Fruit fly (Drosophila melanogaster) whole organism, embryonic: ENCODE results near the gene Dup99B.

Source experiments
- ATbp ChIP-seq: fragments of 200-800 bp; sonication (Bioruptor generic); optimal IDR thresholded peaks from 2 replicates; lab custom pipeline; 2017; ENCODE audit warnings: missing biosample characterization, mild to moderate bottlenecking, missing genetic modification characterization, missing genetic modification reagents
- CG10274 ChIP-seq: fragments of 200-800 bp; sonication (Bioruptor generic); optimal IDR thresholded peaks from 3 replicates; lab custom pipeline; 2017; ENCODE audit warnings: missing biosample characterization, mild to moderate bottlenecking, missing genetic modification characterization
- CG11723 ChIP-seq: fragments of 200-800 bp; sonication (Bioruptor generic); optimal IDR thresholded peaks from 2 replicates; lab custom pipeline; 2017; ENCODE audit warnings: missing biosample characterization, mild to moderate bottlenecking, missing genetic modification characterization
- CG12942 ChIP-seq: fragments of 200-800 bp; sonication (Bioruptor generic); optimal IDR thresholded peaks from 3 replicates; lab custom pipeline; 2016; ENCODE audit warnings: missing biosample characterization, missing genetic modification characterization
- CG13296 ChIP-seq: fragments of 200-800 bp; sonication (Bioruptor generic); optimal IDR thresholded peaks from 3 replicates; lab custom pipeline; 2018; ENCODE audit warnings: missing biosample characterization, mild to moderate bottlenecking, missing genetic modification characterization
- CG17912 ChIP-seq: fragments of 200-800 bp; sonication (Bioruptor generic); optimal IDR thresholded peaks from 2 replicates; lab custom pipeline; 2018; ENCODE audit warnings: missing biosample characterization, mild to moderate bottlenecking, missing genetic modification characterization
- CG2678 ChIP-seq: fragments of 200-800 bp; sonication (Bioruptor generic); optimal IDR thresholded peaks from 3 replicates; lab custom pipeline; 2019; ENCODE audit warnings: missing biosample characterization, mild to moderate bottlenecking, missing genetic modification characterization, moderate library complexity
- CG2875 ChIP-seq: fragments of 200-800 bp; sonication (Bioruptor generic); optimal IDR thresholded peaks from 2 replicates; lab custom pipeline; 2017; ENCODE audit warnings: missing biosample characterization, mild to moderate bottlenecking, missing genetic modification characterization, missing genetic modification reagents
- CG3281 ChIP-seq: fragments of 200-800 bp; sonication (Bioruptor generic); optimal IDR thresholded peaks from 3 replicates; lab custom pipeline; 2017; ENCODE audit warnings: missing biosample characterization, mild to moderate bottlenecking, missing genetic modification characterization
- CG3407 ChIP-seq: fragments of 200-800 bp; sonication (Bioruptor generic); optimal IDR thresholded peaks from 2 replicates; lab custom pipeline; 2018; ENCODE audit warnings: missing biosample characterization, mild to moderate bottlenecking, missing genetic modification characterization
- CG34422 ChIP-seq: fragments of 200-800 bp; sonication (Bioruptor generic); IDR thresholded peaks from 3 replicates; pipeline ENCODE4 v1.3.6; 2022; ENCODE audit warnings: missing biosample characterization, missing genetic modification characterization
- CG6272 ChIP-seq: fragments of 200-800 bp; sonication (Bioruptor generic); IDR thresholded peaks from 2 replicates; pipeline ENCODE4 v1.3.6; 2022; ENCODE audit warnings: missing biosample characterization, missing genetic modification characterization
- CG6813 ChIP-seq: fragments of 200-800 bp; sonication (Bioruptor generic); optimal IDR thresholded peaks from 2 replicates; lab custom pipeline; 2017; ENCODE audit warnings: missing biosample characterization, missing genetic modification characterization, mild to moderate bottlenecking, moderate library complexity, missing genetic modification reagents
- CG7271 ChIP-seq: fragments of 200-800 bp; sonication (Bioruptor generic); optimal IDR thresholded peaks from 2 replicates; lab custom pipeline; 2018; ENCODE audit warnings: missing biosample characterization, mild to moderate bottlenecking, missing genetic modification characterization, moderate library complexity
- CG7357 ChIP-seq: fragments of 200-800 bp; sonication (Bioruptor generic); IDR thresholded peaks from 3 replicates; pipeline ENCODE4 v1.3.6; 2022; ENCODE audit warnings: missing biosample characterization, missing genetic modification characterization
- CG7372 ChIP-seq: fragments of 200-800 bp; sonication (Bioruptor generic); IDR thresholded peaks from 2 replicates; pipeline ENCODE4 v1.3.6; 2022; ENCODE audit warnings: missing biosample characterization, missing genetic modification characterization
- CG7987 ChIP-seq: fragments of 200-800 bp; sonication (Bioruptor generic); optimal IDR thresholded peaks from 2 replicates; lab custom pipeline; 2018; ENCODE audit warnings: missing biosample characterization, mild to moderate bottlenecking, missing genetic modification characterization, moderate library complexity
- CG8089 ChIP-seq: fragments of 200-800 bp; sonication (Bioruptor generic); optimal IDR thresholded peaks from 3 replicates; lab custom pipeline; 2016; ENCODE audit warnings: missing biosample characterization, missing genetic modification characterization
- CG8290 ChIP-seq, 3 experiments: fragments of 200-800 bp; sonication (Bioruptor generic); optimal IDR thresholded peaks; 2 replicates each; lab custom pipeline; 2016 to 2019; ENCODE audit warnings: missing biosample characterization in 3 of 3, missing genetic modification characterization in 3 of 3, mild to moderate bottlenecking in 2 of 3, moderate library complexity in 1 of 3
- CG9876 ChIP-seq: fragments of 200-800 bp; sonication (Bioruptor generic); optimal IDR thresholded peaks from 2 replicates; lab custom pipeline; 2016; ENCODE audit warnings: missing biosample characterization, missing genetic modification characterization
- Fer1 ChIP-seq: fragments of 200-800 bp; sonication (Bioruptor generic); optimal IDR thresholded peaks from 2 replicates; lab custom pipeline; 2017; ENCODE audit warnings: missing biosample characterization, mild to moderate bottlenecking, missing genetic modification characterization
- Hand ChIP-seq: fragments of 200-800 bp; sonication (Bioruptor generic); optimal IDR thresholded peaks from 2 replicates; lab custom pipeline; 2017; ENCODE audit warnings: mild to moderate bottlenecking, missing biosample characterization, missing genetic modification reagents, missing genetic modification characterization
- Hr78 ChIP-seq, 2 experiments: fragments of 200-800 bp in 1 of 2; fragments of >200 bp in 1 of 2; sonication (Bioruptor generic) in 1 of 2; optimal IDR thresholded peaks; 2 replicates each; lab custom pipeline; 2017 to 2019; ENCODE audit warnings: missing biosample characterization in 2 of 2, missing genetic modification characterization in 2 of 2, mild to moderate bottlenecking in 1 of 2, moderate library complexity in 1 of 2
- Mrtf ChIP-seq: fragments of 200-800 bp; sonication (Bioruptor generic); IDR thresholded peaks from 3 replicates; pipeline ENCODE4 v1.3.6; 2022; ENCODE audit warnings: missing biosample characterization, missing genetic modification characterization
- NC2α ChIP-seq: fragments of 200-800 bp; sonication (Bioruptor generic); optimal IDR thresholded peaks from 2 replicates; lab custom pipeline; 2016; ENCODE audit warnings: missing biosample characterization, missing genetic modification characterization
- Ptx1 ChIP-seq: fragments of 200-800 bp; sonication (Bioruptor generic); IDR thresholded peaks from 2 replicates; pipeline ENCODE4 v1.3.6; 2022; ENCODE audit warnings: missing biosample characterization, missing genetic modification characterization
- Rx ChIP-seq: fragments of 200-800 bp; sonication (Bioruptor generic); IDR thresholded peaks from 2 replicates; pipeline ENCODE4 v1.3.6; 2022; ENCODE audit warnings: missing biosample characterization, missing genetic modification characterization
- Spps ChIP-seq: fragments of 200-800 bp; sonication (Bioruptor generic); optimal IDR thresholded peaks from 2 replicates; lab custom pipeline; 2018; ENCODE audit warnings: missing biosample characterization, mild to moderate bottlenecking, missing genetic modification characterization
- ac ChIP-seq: fragments of 200-800 bp; sonication (Bioruptor generic); optimal IDR thresholded peaks from 3 replicates; lab custom pipeline; 2017; ENCODE audit warnings: missing biosample characterization, mild to moderate bottlenecking, missing genetic modification characterization
- caup ChIP-seq: fragments of 200-800 bp; sonication (Bioruptor generic); optimal IDR thresholded peaks from 3 replicates; lab custom pipeline; 2017; ENCODE audit warnings: missing biosample characterization, mild to moderate bottlenecking, missing genetic modification characterization, moderate library complexity; ENCODE audit not compliant: severe bottlenecking
- corto ChIP-seq: fragments of 200-800 bp; sonication (Bioruptor generic); optimal IDR thresholded peaks from 2 replicates; lab custom pipeline; 2016; ENCODE audit warnings: missing biosample characterization, mild to moderate bottlenecking, missing genetic modification characterization, moderate library complexity
- dan ChIP-seq: fragments of 200-800 bp; sonication (Bioruptor generic); IDR thresholded peaks from 2 replicates; pipeline ENCODE4 v1.3.6; 2022; ENCODE audit warnings: missing biosample characterization, missing genetic modification characterization
- dmrt99B ChIP-seq: fragments of 200-800 bp; sonication (Bioruptor generic); optimal IDR thresholded peaks from 2 replicates; lab custom pipeline; 2018; ENCODE audit warnings: missing biosample characterization, mild to moderate bottlenecking, missing genetic modification characterization, moderate library complexity
- ftz-f1 ChIP-seq: fragments of 200-800 bp; sonication (Bioruptor generic); optimal IDR thresholded peaks from 2 replicates; lab custom pipeline; 2016; ENCODE audit warnings: missing biosample characterization, missing genetic modification characterization
- gem ChIP-seq: fragments of 200-800 bp; sonication (Bioruptor generic); optimal IDR thresholded peaks from 2 replicates; lab custom pipeline; 2019; ENCODE audit warnings: missing biosample characterization, mild to moderate bottlenecking, missing genetic modification characterization, moderate library complexity
- gfzf ChIP-seq: fragments of 200-800 bp; sonication (Bioruptor generic); optimal IDR thresholded peaks from 2 replicates; lab custom pipeline; 2016; ENCODE audit warnings: missing biosample characterization, mild to moderate bottlenecking, missing genetic modification characterization, moderate library complexity
- ken ChIP-seq: fragments of 200-800 bp; sonication (Bioruptor generic); IDR thresholded peaks from 3 replicates; pipeline ENCODE4 v1.3.6; 2022; ENCODE audit warnings: missing biosample characterization, missing genetic modification characterization
- lab ChIP-seq: fragments of 200-800 bp; sonication (Bioruptor generic); optimal IDR thresholded peaks from 3 replicates; lab custom pipeline; 2017; ENCODE audit warnings: missing biosample characterization, missing genetic modification characterization, mild to moderate bottlenecking, moderate library complexity, missing genetic modification reagents
- lilli ChIP-seq: fragments of 200-800 bp; sonication (Bioruptor generic); optimal IDR thresholded peaks from 3 replicates; lab custom pipeline; 2016; ENCODE audit warnings: missing biosample characterization, missing genetic modification characterization
- nom ChIP-seq: fragments of 200-800 bp; sonication (Bioruptor generic); optimal IDR thresholded peaks from 2 replicates; lab custom pipeline; 2017; ENCODE audit warnings: missing biosample characterization, missing genetic modification characterization, mild to moderate bottlenecking, moderate library complexity, missing genetic modification reagents
- org-1 ChIP-seq: fragments of 200-800 bp; sonication (Bioruptor generic); optimal IDR thresholded peaks from 2 replicates; lab custom pipeline; 2017; ENCODE audit warnings: missing biosample characterization, missing genetic modification characterization
- repo ChIP-seq: fragments of 200-800 bp; sonication (Bioruptor generic); optimal IDR thresholded peaks from 2 replicates; lab custom pipeline; 2016; ENCODE audit warnings: missing biosample characterization, missing genetic modification characterization
- rib ChIP-seq: fragments of 200-800 bp; sonication (Bioruptor generic); IDR thresholded peaks from 2 replicates; pipeline ENCODE4 v1.3.6; 2022; ENCODE audit warnings: missing biosample characterization, missing genetic modification characterization
- schlank ChIP-seq: fragments of 200-800 bp; sonication (Bioruptor generic); optimal IDR thresholded peaks from 2 replicates; lab custom pipeline; 2018; ENCODE audit warnings: missing biosample characterization, mild to moderate bottlenecking, missing genetic modification characterization
- sens ChIP-seq: fragments of 200-800 bp; sonication (Bioruptor generic); peaks from one replicate; lab custom pipeline; 2016; ENCODE audit warnings: missing biosample characterization, missing genetic modification characterization
- seq ChIP-seq: fragments of 200-800 bp; sonication (Bioruptor generic); IDR thresholded peaks from 2 replicates; pipeline ENCODE4 v1.3.6; 2022; ENCODE audit warnings: missing biosample characterization, missing genetic modification characterization
- so ChIP-seq: fragments of 200-800 bp; sonication (Bioruptor generic); IDR thresholded peaks from 3 replicates; pipeline ENCODE4 v1.3.6; 2022; ENCODE audit warnings: missing biosample characterization, missing genetic modification characterization
- vfl ChIP-seq: fragments of 200-800 bp; sonication (Bioruptor generic); optimal IDR thresholded peaks from 2 replicates; lab custom pipeline; 2016; ENCODE audit warnings: missing biosample characterization, missing genetic modification characterization
- wdn ChIP-seq: fragments of 200-800 bp; sonication (Bioruptor generic); IDR thresholded peaks from 2 replicates; pipeline ENCODE4 v1.3.6; 2022; ENCODE audit warnings: missing biosample characterization, missing genetic modification characterization
- wek ChIP-seq: fragments of 200-800 bp; sonication (Bioruptor generic); optimal IDR thresholded peaks from 3 replicates; lab custom pipeline; 2018; ENCODE audit warnings: missing biosample characterization, mild to moderate bottlenecking, missing genetic modification characterization, moderate library complexity

The Dup99B gene

DNA sequence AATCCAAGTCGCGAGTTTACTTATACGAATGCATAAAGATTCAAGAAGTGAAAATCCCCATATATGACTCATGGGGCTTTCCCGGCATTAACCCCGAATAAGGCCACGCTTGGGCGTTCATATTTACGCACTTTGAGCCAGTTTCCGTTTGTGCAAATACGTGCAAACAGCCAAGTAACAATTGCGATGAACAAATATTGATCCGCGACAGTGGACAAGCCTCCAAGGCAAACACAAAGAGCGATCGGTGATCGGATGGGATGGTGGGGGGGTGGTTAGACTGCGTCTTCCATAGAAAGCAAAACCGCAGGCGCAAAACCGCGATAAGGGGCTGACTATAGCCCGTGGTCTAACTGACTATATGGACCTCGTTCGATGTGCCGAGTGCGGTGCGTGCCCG lies 42.0 kb upstream of the Dup99B start (continued):
- TF ChIP-seq Hand (GFP tag; lab: Kevin White, UChicago): no peak
- TF ChIP-seq CG3407: peak; percentile 46
- TF ChIP-seq ATbp (GFP tag; lab: Kevin White, UChicago): peak; percentile 80
- no peak for TF ChIP-seq NC2α (GFP tag; lab: Kevin White, UChicago)
- TF ChIP-seq rib (GFP tag; lab: Robert Waterston, UW): no peak
- TF ChIP-seq CG17912: peak; percentile 18
- no peak for TF ChIP-seq Hr78 (GFP tag; optimal IDR thresholded peaks at IDR 0.05; lab: Kevin White, UChicago)
- no peak for TF ChIP-seq lilli (GFP tag; lab: Kevin White, UChicago)
- TF ChIP-seq CG7372 (GFP tag; lab: Robert Waterston, UW): no peak
- 0 out of 2 replicates have a peak, but pooled peaks have one; percentile 10 for TF ChIP-seq Rx (GFP tag; lab: Robert Waterston, UW)
- peak; percentile 14 for TF ChIP-seq CG12942
- TF ChIP-seq wdn (GFP tag; lab: Robert Waterston, UW): no peak
- TF ChIP-seq Fer1 (GFP tag; lab: Kevin White, UChicago): peak; percentile 7
- TF ChIP-seq CG9876 (GFP tag; lab: Kevin White, UChicago): no peak
- peak; percentile 9 for TF ChIP-seq org-1
- no peak for TF ChIP-seq ftz-f1 (GFP tag; lab: Kevin White, UChicago)
- peak; percentile 14 for TF ChIP-seq CG3281 (GFP tag; lab: Kevin White, UChicago)
- no peak for TF ChIP-seq CG34422 (GFP tag; lab: Robert Waterston, UW)
- peak; percentile 5 for TF ChIP-seq CG13296 (GFP tag; lab: Kevin White, UChicago)
- TF ChIP-seq seq: 0 out of 2 replicates have a peak, but pooled peaks have one; percentile 15
- peak; percentile 30 for TF ChIP-seq CG7987 (GFP tag; lab: Kevin White, UChicago)
- TF ChIP-seq CG7271 (tag; lab: Kevin White, UChicago): no peak
- no peak for TF ChIP-seq CG11723
- peak; percentile 18 for TF ChIP-seq caup (GFP tag; lab: Kevin White, UChicago)
- TF ChIP-seq ac (GFP tag; lab: Kevin White, UChicago): no peak
- no peak for TF ChIP-seq Ptx1 (GFP tag; lab: Robert Waterston, UW)
- peak; percentile 52; the same call in 2 of the 3 replicates for TF ChIP-seq Mrtf (GFP tag; lab: Robert Waterston, UW)
- peak; percentile 67 for TF ChIP-seq wek (GFP tag; lab: Kevin White, UChicago)
- peak; percentile 0 for TF ChIP-seq dmrt99B (tag; lab: Kevin White, UChicago)
- TF ChIP-seq vfl: no peak
- peak; percentile 31 for TF ChIP-seq CG2678 (tag; lab: Kevin White, UChicago)
- peak; percentile 6 for TF ChIP-seq gem
- no peak for TF ChIP-seq CG6272 (GFP tag; lab: Robert Waterston, UW)
- peak; percentile 47 for TF ChIP-seq CG2875 (GFP tag; lab: Kevin White, UChicago)
- peak; percentile 28 for TF ChIP-seq repo (GFP tag; lab: Kevin White, UChicago)
- no peak for TF ChIP-seq CG10274 (GFP tag; lab: Kevin White, UChicago)
- TF ChIP-seq dan (GFP tag; lab: Robert Waterston, UW): no peak
- peak; percentile 19 for TF ChIP-seq CG6813 (GFP tag; lab: Kevin White, UChicago)
- TF ChIP-seq CG7357: no peak
- no peak for TF ChIP-seq gfzf (GFP tag; lab: Kevin White, UChicago)
- peak; percentile 73 for TF ChIP-seq sens
- no peak for TF ChIP-seq CG8290 (GFP tag; optimal IDR thresholded peaks at IDR 0.05; lab: Kevin White, UChicago)
- peak in 1 of 2 experiments; percentile 72 for TF ChIP-seq CG8290 (tag; optimal IDR thresholded peaks at IDR 0.05; lab: Kevin White, UChicago)
- 0 out of 3 replicates have a peak, but pooled peaks have one; percentile 16 for TF ChIP-seq so (GFP tag; lab: Robert Waterston, UW)
- TF ChIP-seq corto (GFP tag; lab: Kevin White, UChicago): no peak
- TF ChIP-seq schlank (tag; lab: Kevin White, UChicago): peak; percentile 51
- peak; percentile 53 for TF ChIP-seq lab
- TF ChIP-seq Spps (tag; lab: Kevin White, UChicago): no peak
- TF ChIP-seq CG8089: peak; percentile 19
- TF ChIP-seq nom (GFP tag; lab: Kevin White, UChicago): peak; percentile 87
- TF ChIP-seq ken (GFP tag; lab: Robert Waterston, UW): 0 out of 3 replicates have a peak, but pooled peaks have one; percentile 40
